Worm (Caenorhabditis elegans) whole organism, L4/young adult: ENCODE measurements around the gene C01B9.4.
"Not testable (repeated sequence)": the region's sequence is repeated elsewhere in the genome, so short reads cannot be mapped to it uniquely, and the experiment has no call there.

Experiments
- W03F9.2 ChIP-seq: fragments of 150-350 bp; optimal IDR thresholded peaks from 2 replicates; lab custom pipeline; 2014; ENCODE audit warnings: missing biosample characterization, missing genetic modification characterization
- dao-5 ChIP-seq: sonication (generic microtip); optimal IDR thresholded peaks from 2 replicates; lab custom pipeline; 2016; ENCODE audit warnings: missing genotype, missing genetic modification characterization, moderate library complexity, missing compliant biosample characterization
- him-1 ChIP-seq: sonication (generic microtip); optimal IDR thresholded peaks from 2 replicates; lab custom pipeline; 2016; ENCODE audit warnings: missing genotype, missing genetic modification reagents, missing genetic modification characterization, missing compliant biosample characterization

The C01B9.4 gene

ce11 chrII:13783880-13784279 lies at the start of gene C01B9.4:
Gene C01B9.4 (minus strand): TSS chrII:13783980.
- TF ChIP-seq him-1 (tag; lab: Kevin White, UChicago) (no peak), dao-5 (no peak), W03F9.2 (tag; lab: Kevin White, UChicago) (no peak)

DNA sequence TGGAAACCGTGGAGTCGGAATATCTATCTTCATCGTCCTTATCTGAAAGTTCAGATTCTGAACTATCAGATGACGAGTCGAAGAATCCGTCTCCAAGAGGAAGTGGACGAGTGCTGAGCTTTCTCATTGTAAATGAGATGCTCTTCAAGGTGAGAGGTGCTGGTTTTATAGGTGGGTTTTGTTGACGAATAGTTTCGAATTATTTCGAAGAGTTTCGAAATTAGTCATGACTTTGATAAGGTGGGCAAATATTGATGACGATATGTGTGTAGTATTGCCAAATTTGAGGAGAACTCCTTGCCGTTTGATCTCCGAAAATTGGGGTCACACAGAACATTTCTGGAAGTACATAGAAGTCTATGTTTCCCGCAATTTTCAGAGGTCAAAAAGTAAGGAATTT lies 49.7 kb upstream of the C01B9.4 start, which contains the start of gene F08G2.5:
Gene F08G2.5 (minus strand): TSS at position 127 of the 400 bp plus-strand sequence.
- no peak for TF ChIP-seq him-1 (tag; lab: Kevin White, UChicago)
- no peak for TF ChIP-seq dao-5
- no peak for TF ChIP-seq W03F9.2 (tag; lab: Kevin White, UChicago)

DNA sequence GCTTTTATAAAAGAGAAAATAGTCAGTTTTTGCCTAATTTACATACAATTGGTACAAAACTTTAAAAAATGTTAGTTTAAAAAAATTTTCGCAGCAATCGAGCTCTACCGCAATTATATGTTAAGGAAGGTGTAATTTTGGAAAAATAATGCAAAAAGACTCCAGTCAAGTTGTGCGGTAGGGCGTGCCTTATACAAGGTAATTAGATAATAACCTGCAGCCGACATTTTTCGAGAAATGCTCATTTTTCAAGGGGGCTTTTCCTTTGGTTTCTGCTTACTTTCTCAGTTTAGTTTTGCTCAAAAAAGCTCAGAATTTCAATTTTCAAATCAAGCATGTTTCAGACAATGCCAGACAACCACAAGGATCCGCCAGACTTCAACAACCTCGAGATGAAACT lies 46.5 kb upstream of the C01B9.4 start, which contains the start of gene F08G2.4:
Gene F08G2.4 (plus strand): TSS at position 348 of the 400 bp plus-strand sequence.
- TF ChIP-seq him-1 (tag; lab: Kevin White, UChicago) (no peak), W03F9.2 (tag; lab: Kevin White, UChicago) (no peak)

DNA sequence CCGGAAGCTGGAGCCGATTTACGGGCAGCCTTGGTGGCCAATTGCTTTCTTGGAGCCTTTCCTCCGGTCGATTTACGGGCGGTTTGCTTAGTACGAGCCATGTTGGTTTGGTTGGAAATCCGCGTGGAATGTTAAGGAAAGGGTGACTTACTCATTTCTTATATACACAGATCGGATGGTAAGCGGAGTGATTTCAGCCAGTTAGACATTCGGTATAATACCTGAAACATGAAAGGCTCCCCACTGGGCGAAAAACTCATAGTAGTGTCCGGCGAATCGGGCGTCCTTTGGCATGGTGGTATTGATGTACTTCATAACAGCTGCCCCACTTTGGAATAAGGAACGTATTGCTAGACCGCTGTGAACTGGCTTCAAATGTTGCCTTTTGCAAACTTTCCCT lies 44.8 kb upstream of the C01B9.4 start, which contains the start of gene his-42:
Gene his-42 (minus strand): TSS at position 101 of the 400 bp plus-strand sequence.
- no peak for TF ChIP-seq dao-5
- no peak for TF ChIP-seq him-1 (tag; lab: Kevin White, UChicago)
- TF ChIP-seq W03F9.2 (tag; lab: Kevin White, UChicago) = no peak

- TF ChIP-seq W03F9.2 (tag; lab: Kevin White, UChicago); dao-5; him-1 (tag; lab: Kevin White, UChicago): not testable (repeated sequence)
Measured at ce11 chrII:13818043-13818442, 34.3 kb upstream of the C01B9.4 start, which contains the start of gene his-16. Gene his-16 (minus strand): TSS chrII:13818143.

ce11 chrII:13815513-13815912 lies 31.7 kb upstream of the C01B9.4 start:
- TF ChIP-seq W03F9.2 (tag; lab: Kevin White, UChicago) (no peak), dao-5 (no peak), him-1 (tag; lab: Kevin White, UChicago) (no peak)

DNA sequence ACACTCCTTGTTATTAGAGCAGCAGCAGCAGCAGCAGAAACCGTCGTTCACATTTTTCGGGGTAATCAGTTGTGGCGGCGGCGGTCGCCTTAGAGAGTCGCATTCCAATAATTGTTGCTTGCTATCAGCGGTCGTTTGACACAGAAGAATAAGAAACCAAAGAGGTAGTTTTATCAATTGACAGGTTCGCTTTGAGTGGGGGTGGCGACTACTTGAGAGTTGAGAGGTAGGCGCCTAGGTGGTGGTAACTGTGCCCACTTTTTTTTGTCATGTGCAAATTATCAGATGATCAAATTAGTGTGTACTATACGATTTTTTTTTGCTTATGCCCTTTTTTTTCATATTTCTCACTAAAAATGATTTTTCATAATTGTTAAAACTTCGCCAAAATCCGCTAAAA lies 30.2 kb upstream of the C01B9.4 start:
- no peak for TF ChIP-seq dao-5
- no peak for TF ChIP-seq W03F9.2 (tag; lab: Kevin White, UChicago)
- TF ChIP-seq him-1 (tag; lab: Kevin White, UChicago) = no peak

- TF ChIP-seq him-1 (tag; lab: Kevin White, UChicago) (no peak), dao-5 (no peak), W03F9.2 (tag; lab: Kevin White, UChicago) (no peak)
Measured at ce11 chrII:13813413-13813812, 29.6 kb upstream of the C01B9.4 start.

- no peak for TF ChIP-seq W03F9.2 (tag; lab: Kevin White, UChicago)
Measured at ce11 chrII:13812335-13812734, 28.6 kb upstream of the C01B9.4 start.

DNA sequence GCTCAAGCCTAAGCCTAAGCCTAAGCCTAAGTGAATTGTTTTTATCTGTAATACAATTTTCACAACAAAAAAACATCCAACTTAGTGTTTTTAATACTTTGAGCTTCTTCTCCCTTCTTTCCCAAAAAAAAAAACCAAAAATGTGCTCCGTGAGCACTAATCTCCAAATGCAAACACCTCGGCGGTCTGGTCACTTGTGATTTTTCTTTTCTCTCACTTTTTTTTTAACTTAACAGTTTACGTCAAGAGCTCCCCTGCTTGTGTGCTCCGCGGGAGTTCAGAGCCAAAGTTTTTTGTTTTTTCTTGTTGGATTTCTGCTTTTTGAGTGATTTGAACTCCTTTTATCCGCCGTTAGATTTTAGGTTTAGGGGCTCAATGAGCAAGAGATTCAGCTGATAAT lies 22.5 kb upstream of the C01B9.4 start:
- no peak for TF ChIP-seq him-1 (tag; lab: Kevin White, UChicago)
- no peak for TF ChIP-seq W03F9.2 (tag; lab: Kevin White, UChicago)
- no peak for TF ChIP-seq dao-5

- TF ChIP-seq him-1 (tag; lab: Kevin White, UChicago) = no peak
- no peak for TF ChIP-seq dao-5
- TF ChIP-seq W03F9.2 (tag; lab: Kevin White, UChicago) = no peak
Measured at ce11 chrII:13796312-13796711, 12.5 kb upstream of the C01B9.4 start.

DNA sequence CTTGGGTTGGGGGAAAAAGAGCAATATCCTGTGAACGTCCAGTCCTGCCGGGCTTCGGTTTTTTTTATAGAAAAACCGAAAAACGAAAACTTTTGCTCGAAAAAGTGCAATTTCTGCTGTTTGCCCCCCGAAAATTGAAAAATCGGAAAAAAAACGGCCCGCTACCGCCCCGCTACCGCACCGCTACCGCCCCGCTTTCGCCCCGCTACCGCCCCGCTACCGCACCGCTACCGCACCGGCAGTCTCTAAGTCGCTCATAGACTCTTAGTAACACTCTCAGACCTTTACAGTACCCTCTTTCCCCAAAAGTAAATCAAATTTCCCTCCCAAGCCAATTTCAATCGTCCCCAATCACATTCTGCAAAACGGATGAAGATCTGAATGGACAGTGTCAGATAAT lies 11.4 kb upstream of the C01B9.4 start:
- TF ChIP-seq him-1 (tag; lab: Kevin White, UChicago) = no peak
- TF ChIP-seq dao-5 = no peak
- no peak for TF ChIP-seq W03F9.2 (tag; lab: Kevin White, UChicago)

DNA sequence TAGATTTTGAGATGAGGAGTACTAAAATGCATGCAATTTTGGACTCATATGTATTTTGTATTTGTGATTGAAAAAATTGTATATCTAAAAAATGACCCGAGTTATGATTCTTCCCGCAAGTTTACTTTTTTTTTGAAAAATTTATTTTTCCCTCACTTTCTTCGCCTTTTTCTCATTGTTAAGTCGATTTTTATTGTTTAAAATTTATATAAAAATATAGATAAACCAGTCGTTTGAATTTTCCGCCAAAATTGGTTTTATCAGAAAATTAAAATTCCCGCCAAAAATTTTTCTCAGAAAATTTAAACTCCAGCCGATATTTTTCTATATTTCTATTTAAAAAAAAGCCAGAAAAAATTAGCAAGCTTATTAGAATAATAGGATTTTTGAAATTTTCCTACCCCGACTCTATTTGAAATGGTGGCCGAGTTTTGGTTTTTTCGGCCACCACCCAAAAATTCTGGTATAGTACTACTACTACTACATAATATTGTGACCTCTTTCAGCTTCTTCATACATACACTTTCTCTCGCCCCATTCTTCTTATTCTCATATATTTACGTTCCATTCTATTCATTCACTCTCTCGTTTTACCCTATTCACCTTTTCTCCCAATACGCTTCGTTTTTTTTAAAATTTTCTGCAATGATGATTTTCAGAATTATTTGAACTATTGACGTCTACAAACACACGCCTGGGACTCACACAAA lies 7.9 kb upstream of the C01B9.4 start, which contains the start of gene ZK131.11:
Gene ZK131.11 (plus strand): TSS at position 660 of the 710 bp plus-strand sequence.
- TF ChIP-seq W03F9.2 (tag; lab: Kevin White, UChicago) = no peak

ce11 chrII:13789714-13790113 lies 5.9 kb upstream of the C01B9.4 start:
- TF ChIP-seq W03F9.2 (tag; lab: Kevin White, UChicago) (no peak), him-1 (tag; lab: Kevin White, UChicago) (no peak), dao-5 (no peak)

ce11 chrII:13788813-13789212 lies 5.0 kb upstream of the C01B9.4 start:
- TF ChIP-seq him-1 (tag; lab: Kevin White, UChicago) (no peak), dao-5 (no peak), W03F9.2 (tag; lab: Kevin White, UChicago) (no peak)
